Worm (Caenorhabditis elegans): Measurements from ENCODE around the gene CD4.1.

DNA sequence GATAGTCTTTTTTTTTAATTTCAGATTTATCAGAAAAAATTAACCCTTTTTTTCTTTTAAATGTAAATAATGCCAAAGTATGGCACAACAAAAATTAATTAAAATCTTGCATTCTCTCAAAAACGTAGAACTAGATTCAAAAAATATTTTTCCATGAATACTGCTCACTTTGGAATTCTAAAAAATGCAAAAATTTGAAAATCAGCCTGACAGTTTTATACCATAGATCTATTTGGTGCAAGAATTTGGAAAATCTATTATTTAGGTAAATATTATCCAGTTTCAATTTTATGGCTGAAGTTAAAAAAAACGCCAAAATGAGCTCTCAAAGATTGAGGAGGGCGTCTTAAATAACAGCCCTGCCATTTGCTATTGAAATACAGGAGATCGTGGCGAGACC, 26.7 kb upstream of the CD4.1 start:
- TF ChIP-seq npax-4 (tag; optimal IDR thresholded peaks at IDR 0.05) (no peak), ama-1 (optimal IDR thresholded peaks at IDR 0.05) (no peak), nfya-1 (tag; optimal IDR thresholded peaks at IDR 0.05) (no peak), fkh-10 (GFP tag; optimal IDR thresholded peaks at IDR 0.05) (no peak), Y22D7AL.16 (tag; optimal IDR thresholded peaks at IDR 0.05) (no peak), C08G9.2 (tag; optimal IDR thresholded peaks at IDR 0.05) (no peak), dmd-4 (tag; optimal IDR thresholded peaks at IDR 0.05; ENCODE audit: borderline replicate concordance) (no peak), madf-2 (tag; optimal IDR thresholded peaks at IDR 0.05) (no peak), ttx-3 (tag; optimal IDR thresholded peaks at IDR 0.05) (no peak), pha-4 (tag; optimal IDR thresholded peaks at IDR 0.05) (no peak)

Data from whole organism, late embryonic.